Worm (Caenorhabditis elegans): ENCODE measurements around the gene C32C4.16.

The C32C4.16 gene

ce11 chrV:10677459-10677858 is 30.1 kb downstream of the C32C4.16 start (continued):
- TF ChIP-seq sma-9 (GFP tag; optimal IDR thresholded peaks at IDR 0.05), result no peak
- TF ChIP-seq sma-9 (tag; optimal IDR thresholded peaks at IDR 0.05), result no peak
- TF ChIP-seq F13H6.1 (tag; optimal IDR thresholded peaks at IDR 0.05), result peak; percentile 64
- TF ChIP-seq nhr-77 (tag; optimal IDR thresholded peaks at IDR 0.05), result no peak
- TF ChIP-seq ZK546.5 (tag; optimal IDR thresholded peaks at IDR 0.05), result no peak

- TF ChIP-seq dmd-4 (tag; optimal IDR thresholded peaks at IDR 0.05) (no peak), nhr-10 (tag; optimal IDR thresholded peaks at IDR 0.05) (no peak), fos-1 (tag; optimal IDR thresholded peaks at IDR 0.05) (peak; percentile 4), sem-4 (tag; optimal IDR thresholded peaks at IDR 0.05) (no peak), ZK546.5 (tag; optimal IDR thresholded peaks at IDR 0.05) (no peak), lsy-2 (tag; optimal IDR thresholded peaks at IDR 0.05) (peak in 1 of 2 experiments; percentile 6), nhr-25 (tag; optimal IDR thresholded peaks at IDR 0.05) (no peak), zag-1 (tag; optimal IDR thresholded peaks at IDR 0.05) (no peak)
Observed at ce11 chrV:10679080-10679479, 31.7 kb downstream of the C32C4.16 start.

- TF ChIP-seq nhr-129 (tag; optimal IDR thresholded peaks at IDR 0.05) (peak; percentile 3), unc-55 (GFP tag; optimal IDR thresholded peaks at IDR 0.05) (peak; percentile 41), lsy-2 (tag; optimal IDR thresholded peaks at IDR 0.05) (peak in 1 of 2 experiments; percentile 73), zag-1 (tag; optimal IDR thresholded peaks at IDR 0.05) (no peak), nhr-10 (tag; optimal IDR thresholded peaks at IDR 0.05) (no peak), C34F6.9 (tag; optimal IDR thresholded peaks at IDR 0.05) (peak; percentile 42)
Observed at ce11 chrV:10679990-10680602, 32.7 kb downstream of the C32C4.16 start.

- peak; percentile 64 for TF ChIP-seq fos-1 (tag; optimal IDR thresholded peaks at IDR 0.05)
- TF ChIP-seq lsy-2 (tag; optimal IDR thresholded peaks at IDR 0.05), result peak in 1 of 2 experiments; percentile 19
- peak; percentile 61 for TF ChIP-seq nhr-129 (tag; optimal IDR thresholded peaks at IDR 0.05)
- TF ChIP-seq egl-27 (tag; optimal IDR thresholded peaks at IDR 0.05), result peak; percentile 49
- no peak for TF ChIP-seq C34F6.9 (tag; optimal IDR thresholded peaks at IDR 0.05)
- TF ChIP-seq sem-4 (tag; optimal IDR thresholded peaks at IDR 0.05), result no peak
- TF ChIP-seq ceh-16 (tag; optimal IDR thresholded peaks at IDR 0.05), result no peak
- TF ChIP-seq sma-9 (GFP tag; optimal IDR thresholded peaks at IDR 0.05), result peak; percentile 46
- TF ChIP-seq sma-9 (tag; optimal IDR thresholded peaks at IDR 0.05), result no peak
- TF ChIP-seq mdl-1 (tag; optimal IDR thresholded peaks at IDR 0.05), result peak; percentile 60 to 73
- TF ChIP-seq nhr-25 (tag; optimal IDR thresholded peaks at IDR 0.05), result peak; percentile 10
- TF ChIP-seq nhr-21 (tag; optimal IDR thresholded peaks at IDR 0.05), result peak; percentile 65
- peak; percentile 12 for TF ChIP-seq crh-2 (tag; optimal IDR thresholded peaks at IDR 0.05)
- TF ChIP-seq unc-55 (GFP tag; optimal IDR thresholded peaks at IDR 0.05), result no peak
- peak; percentile 11 for TF ChIP-seq peb-1 (tag; optimal IDR thresholded peaks at IDR 0.05)
- TF ChIP-seq sma-3 (GFP tag; optimal IDR thresholded peaks at IDR 0.05), result peak; percentile 22
- TF ChIP-seq F13H6.1 (tag; optimal IDR thresholded peaks at IDR 0.05), result peak; percentile 62
- no peak for TF ChIP-seq nhr-77 (tag; optimal IDR thresholded peaks at IDR 0.05)
- peak; percentile 65 for TF ChIP-seq Y55F3AM.14 (GFP tag; optimal IDR thresholded peaks at IDR 0.05)
Observed at ce11 chrV:10681117-10681959, 34.0 kb downstream of the C32C4.16 start.

ce11 chrV:10682122-10682521 is 34.8 kb downstream of the C32C4.16 start, which contains the start of gene gsp-1:
TSS of gene gsp-1 (plus strand) at chrV:10682422.
- TF ChIP-seq ama-1 (optimal IDR thresholded peaks at IDR 0.05) (no peak), ztf-4 (tag; optimal IDR thresholded peaks at IDR 0.05) (no peak), ceh-82 (tag; optimal IDR thresholded peaks at IDR 0.05) (no peak), unc-55 (GFP tag; optimal IDR thresholded peaks at IDR 0.05) (no peak), nhr-23 (tag; optimal IDR thresholded peaks at IDR 0.05) (no peak), snpc-4 (tag; optimal IDR thresholded peaks at IDR 0.05) (no peak), nhr-21 (tag; optimal IDR thresholded peaks at IDR 0.05) (no peak), unc-39 (tag; optimal IDR thresholded peaks at IDR 0.05) (no peak), sma-3 (GFP tag; optimal IDR thresholded peaks at IDR 0.05) (no peak), nhr-6 (tag; optimal IDR thresholded peaks at IDR 0.05) (no peak), elt-1 (tag; optimal IDR thresholded peaks at IDR 0.05) (no peak), alr-1 (tag; optimal IDR thresholded peaks at IDR 0.05) (no peak), dmd-4 (tag; optimal IDR thresholded peaks at IDR 0.05) (no peak), Y55F3AM.14 (GFP tag; optimal IDR thresholded peaks at IDR 0.05) (no peak)

Data from whole organism, L2 larva.